Worm (Caenorhabditis elegans): ENCODE results near the gene ztf-9.

ztf-9 gene

ce11 chrV:9733920-9734454, 42.0 kb upstream of the ztf-9 start, which contains the start of gene cal-7 (continued):
- TF ChIP-seq nhr-48 (tag; optimal IDR thresholded peaks at IDR 0.05) (peak; percentile 30), hif-1 (tag; optimal IDR thresholded peaks at IDR 0.05) (no peak), unc-39 (tag; optimal IDR thresholded peaks at IDR 0.05) (no peak), F49E8.2 (tag; optimal IDR thresholded peaks at IDR 0.05; ENCODE audit: borderline replicate concordance) (no peak), nhr-77 (tag; optimal IDR thresholded peaks at IDR 0.05) (peak; percentile 2), nhr-41 (GFP tag; IDR thresholded peaks at IDR 0.05) (no peak), nhr-111 (GFP tag; optimal IDR thresholded peaks at IDR 0.05) (peak; percentile 17), daf-19 (GFP tag; conservative IDR thresholded peaks at IDR 0.05) (no peak), ctbp-1 (GFP tag; IDR thresholded peaks at IDR 0.05) (no peak), nhr-25 (tag; optimal IDR thresholded peaks at IDR 0.05; ENCODE audit: borderline replicate concordance, insufficient read depth) (no peak), mxl-3 (GFP tag; optimal IDR thresholded peaks at IDR 0.05) (no peak), nhr-10 (tag; optimal IDR thresholded peaks at IDR 0.05) (no peak), F26F4.8 (GFP tag; conservative IDR thresholded peaks at IDR 0.05) (no peak), ceh-44 (GFP tag; IDR thresholded peaks at IDR 0.05) (no peak), mdt-29 (GFP tag; IDR thresholded peaks at IDR 0.05) (no peak), dve-1 (tag; optimal IDR thresholded peaks at IDR 0.05; ENCODE audit: insufficient read depth) (peak; percentile 43), zfp-3 (GFP tag; conservative IDR thresholded peaks at IDR 0.05) (0 out of 2 replicates have a peak, but pooled peaks have one; percentile 42), spr-1 (tag; optimal IDR thresholded peaks at IDR 0.05) (no peak), arid-1 (GFP tag; conservative IDR thresholded peaks at IDR 0.05) (no peak), tag-97 (GFP tag; IDR thresholded peaks at IDR 0.05) (no peak), fkh-10 (GFP tag; optimal IDR thresholded peaks at IDR 0.05) (peak; percentile 67), ceh-20 (GFP tag; IDR thresholded peaks at IDR 0.05) (no peak), dmd-8 (GFP tag; IDR thresholded peaks at IDR 0.05) (no peak), ama-1 (optimal IDR thresholded peaks at IDR 0.05) (no peak), dmd-9 (GFP tag; IDR thresholded peaks at IDR 0.05) (no peak), lin-38 (GFP tag; IDR thresholded peaks at IDR 0.05) (0 out of 2 replicates have a peak, but pooled peaks have one; percentile 20), snpc-4 (tag; optimal IDR thresholded peaks at IDR 0.05) (no peak), snpc-1.2 (GFP tag; IDR thresholded peaks at IDR 0.05) (no peak), duxl-1 (tag; optimal IDR thresholded peaks at IDR 0.05; ENCODE audit: poor library complexity) (no peak), zfp-2 (tag; optimal IDR thresholded peaks at IDR 0.05) (no peak), nhr-6 (tag; optimal IDR thresholded peaks at IDR 0.05) (no peak), skn-1 (tag; optimal IDR thresholded peaks at IDR 0.05) (no peak), ceh-32 (tag; optimal IDR thresholded peaks at IDR 0.05; ENCODE audit: poor library complexity) (no peak), nhr-237 (tag; optimal IDR thresholded peaks at IDR 0.05) (no peak), jun-1 (tag; optimal IDR thresholded peaks at IDR 0.05) (no peak), zip-11 (GFP tag; IDR thresholded peaks at IDR 0.05) (no peak), spr-3 (GFP tag; optimal IDR thresholded peaks at IDR 0.05) (peak; percentile 26), F44E2.7 (GFP tag; IDR thresholded peaks at IDR 0.05) (no peak), lin-15B (tag; optimal IDR thresholded peaks at IDR 0.05) (no peak), pha-4 (GFP tag; IDR thresholded peaks at IDR 0.05) (no peak; the same call in 1 of the 2 replicates), pha-4 (tag; optimal IDR thresholded peaks at IDR 0.05) (no peak), F10B5.3 (tag; optimal IDR thresholded peaks at IDR 0.05) (no peak), lir-3 (tag; optimal IDR thresholded peaks at IDR 0.05) (no peak), mdl-1 (tag; optimal IDR thresholded peaks at IDR 0.05) (no peak), ceh-62 (tag; optimal IDR thresholded peaks at IDR 0.05) (no peak), egl-43 (GFP tag; IDR thresholded peaks at IDR 0.05) (no peak), ceh-82 (tag; optimal IDR thresholded peaks at IDR 0.05) (no peak), dmd-6 (GFP tag; IDR thresholded peaks at IDR 0.05) (no peak), ZK337.2 (GFP tag; IDR thresholded peaks at IDR 0.05) (no peak), T26A8.4 (GFP tag; IDR thresholded peaks at IDR 0.05) (peak; percentile 70), lim-7 (GFP tag; IDR thresholded peaks at IDR 0.05) (no peak), nhr-11 (tag; optimal IDR thresholded peaks at IDR 0.05) (no peak)

Data from whole organism, L4 larva.